Worm (Caenorhabditis elegans): ENCODE measurements around the gene W01G7.4.

W01G7.4 gene

ce11 chrII:14094590-14094989 lies 34.1 kb downstream of the W01G7.4 start, which contains the start of gene col-87:
Gene col-87, minus strand, starts transcription at chrII:14094690.
- no peak for TF ChIP-seq tbp1 (GFP tag; optimal IDR thresholded peaks at IDR 0.05)
- no peak for TF ChIP-seq ztf-25 (GFP tag; IDR thresholded peaks at IDR 0.05)
- no peak for TF ChIP-seq nfya-1 (tag; optimal IDR thresholded peaks at IDR 0.05; ENCODE audit: borderline replicate concordance, insufficient read depth)
- no peak for TF ChIP-seq F52B5.7 (tag; optimal IDR thresholded peaks at IDR 0.05)
- TF ChIP-seq madf-6 (GFP tag; IDR thresholded peaks at IDR 0.05): no peak
- TF ChIP-seq ccch-3 (GFP tag; optimal IDR thresholded peaks at IDR 0.05): no peak
- no peak for TF ChIP-seq gei-17 (GFP tag; optimal IDR thresholded peaks at IDR 0.05)
- no peak for TF ChIP-seq lsl-1 (GFP tag; optimal IDR thresholded peaks at IDR 0.05)
- no peak for TF ChIP-seq ztf-28 (GFP tag; IDR thresholded peaks at IDR 0.05)
- TF ChIP-seq akir-1 (GFP tag; optimal IDR thresholded peaks at IDR 0.05): no peak
- no peak for TF ChIP-seq B0035.1 (tag; optimal IDR thresholded peaks at IDR 0.05)
- no peak for TF ChIP-seq dox-1 (GFP tag; IDR thresholded peaks at IDR 0.05)
- no peak for TF ChIP-seq athp-1 (tag; optimal IDR thresholded peaks at IDR 0.05)
- no peak for TF ChIP-seq nfya-2 (GFP tag; IDR thresholded peaks at IDR 0.05)
- no peak for TF ChIP-seq aptf-3 (GFP tag; IDR thresholded peaks at IDR 0.05)
- no peak for TF ChIP-seq K11D2.4 (GFP tag; IDR thresholded peaks at IDR 0.05)
- no peak for TF ChIP-seq ama-1 (optimal IDR thresholded peaks at IDR 0.05)
- no peak for TF ChIP-seq ama-1 (GFP tag; optimal IDR thresholded peaks at IDR 0.05)
- TF ChIP-seq F39B2.1 (GFP tag; IDR thresholded peaks at IDR 0.05): no peak
- TF ChIP-seq egrh-3 (GFP tag; IDR thresholded peaks at IDR 0.05): no peak

- TF ChIP-seq F33H1.4 (GFP tag; IDR thresholded peaks at IDR 0.05): no peak
- peak; percentile 44; the same call in 1 of the 2 replicates for TF ChIP-seq egrh-3 (GFP tag; IDR thresholded peaks at IDR 0.05)
- TF ChIP-seq zfh-2 (GFP tag; conservative IDR thresholded peaks at IDR 0.05): peak; percentile 69
These were observed 35.3 kb downstream of the W01G7.4 start for ce11 chrII:14095875-14096274.

- TF ChIP-seq egrh-3 (GFP tag; IDR thresholded peaks at IDR 0.05): peak; percentile 35; the same call in 1 of the 2 replicates
- no peak for TF ChIP-seq snpc-4 (GFP tag; optimal IDR thresholded peaks at IDR 0.05)
- peak in 2 of 4 experiments; percentile 26 to 46 for TF ChIP-seq snpc-4 (tag; optimal IDR thresholded peaks at IDR 0.05)
- TF ChIP-seq lin-35 (GFP tag; optimal IDR thresholded peaks at IDR 0.05): no peak
- peak; percentile 81 for TF ChIP-seq zfh-2 (GFP tag; conservative IDR thresholded peaks at IDR 0.05)
These were observed 36.3 kb downstream of the W01G7.4 start for ce11 chrII:14096814-14097213.

ce11 chrII:14097518-14097917 lies 37.0 kb downstream of the W01G7.4 start, which contains the start of gene Y39G8C.2:
Gene Y39G8C.2, minus strand, starts transcription at chrII:14097618.
- TF ChIP-seq nfya-1 (tag; optimal IDR thresholded peaks at IDR 0.05; ENCODE audit: borderline replicate concordance, insufficient read depth) (no peak), B0261.1 (tag; optimal IDR thresholded peaks at IDR 0.05) (no peak), C17E4.6 (GFP tag; IDR thresholded peaks at IDR 0.05) (no peak), pha-4 (tag; optimal IDR thresholded peaks at IDR 0.05) (no peak), ztf-6 (GFP tag; IDR thresholded peaks at IDR 0.05) (no peak), C06A6.2 (GFP tag; conservative IDR thresholded peaks at IDR 0.05) (no peak), F39B2.1 (GFP tag; IDR thresholded peaks at IDR 0.05) (no peak), egl-18 (GFP tag; IDR thresholded peaks at IDR 0.05) (no peak), ekl-4 (GFP tag; IDR thresholded peaks at IDR 0.05) (no peak), F22D6.2 (tag; optimal IDR thresholded peaks at IDR 0.05) (no peak), xnd-1 (tag; optimal IDR thresholded peaks at IDR 0.05) (no peak), egl-44 (GFP tag; IDR thresholded peaks at IDR 0.05) (no peak), ets-4 (GFP tag; optimal IDR thresholded peaks at IDR 0.05) (no peak), snpc-1.1 (tag; optimal IDR thresholded peaks at IDR 0.05; ENCODE audit: insufficient read depth) (no peak)
